Fruit fly (Drosophila melanogaster): ENCODE data around the gene mRpL19.

mRpL19 gene

DNA sequence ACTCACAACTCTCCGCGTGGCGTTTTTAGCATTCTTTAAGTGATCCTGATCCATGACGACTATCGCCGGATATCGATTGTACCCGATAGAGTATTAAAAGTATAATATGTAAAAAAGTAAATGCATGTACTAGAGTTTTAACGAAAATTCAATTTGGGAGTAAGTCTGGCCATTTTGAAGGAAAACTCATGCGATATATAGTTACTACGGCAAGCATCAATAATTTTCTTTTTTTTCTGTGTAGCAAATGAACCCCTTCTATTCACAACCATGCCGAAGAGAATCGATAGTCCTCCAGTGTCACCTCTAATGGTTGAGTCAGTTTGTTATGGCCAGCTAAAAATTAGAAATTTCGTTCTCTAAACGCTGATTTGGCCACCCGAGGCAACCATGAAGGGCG is 21.2 kb upstream of the mRpL19 start, which contains the start of the genes Sys1 and Dhod (continued):
- peak; percentile 81 for TF ChIP-seq Sox102F (GFP tag; optimal IDR thresholded peaks at IDR 0.05)
- peak; percentile 74 for TF ChIP-seq CG8319 (GFP tag; optimal IDR thresholded peaks at IDR 0.05)
- peak; percentile 32 for TF ChIP-seq CG4318 (GFP tag; optimal IDR thresholded peaks at IDR 0.05)
- peak; percentile 73; the same call in 2 of the 3 replicates for TF ChIP-seq eg (GFP tag; IDR thresholded peaks at IDR 0.05)
- TF ChIP-seq cyc (GFP tag; optimal IDR thresholded peaks at IDR 0.05): peak; percentile 82
- no peak for TF ChIP-seq spab (GFP tag; optimal IDR thresholded peaks at IDR 0.05)
- TF ChIP-seq CG8632 (GFP tag; optimal IDR thresholded peaks at IDR 0.05): peak; percentile 45
- TF ChIP-seq CG6808 (GFP tag; optimal IDR thresholded peaks at IDR 0.05): peak; percentile 15
- peak; percentile 79 for TF ChIP-seq Met (GFP tag; optimal IDR thresholded peaks at IDR 0.05)
- TF ChIP-seq Hr4 (GFP tag; optimal IDR thresholded peaks at IDR 0.05): peak; percentile 84
- TF ChIP-seq CG3919 (GFP tag; optimal IDR thresholded peaks at IDR 0.05): peak; percentile 81
- TF ChIP-seq CG10631 (GFP tag; optimal IDR thresholded peaks at IDR 0.05): peak; percentile 81
- TF ChIP-seq CG11762 (GFP tag; optimal IDR thresholded peaks at IDR 0.05; ENCODE audit: insufficient read depth): peak; percentile 37
- peak; percentile 79 for TF ChIP-seq topi (GFP tag; optimal IDR thresholded peaks at IDR 0.05)
- TF ChIP-seq CG9139 (GFP tag; optimal IDR thresholded peaks at IDR 0.05): no peak
- TF ChIP-seq CG6276 (GFP tag; optimal IDR thresholded peaks at IDR 0.05): no peak
- peak; percentile 94 for TF ChIP-seq svp (GFP tag)
- TF ChIP-seq ss (GFP tag; optimal IDR thresholded peaks at IDR 0.05): peak in 1 of 2 experiments; percentile 15
- peak; percentile 77 for TF ChIP-seq Hr38 (GFP tag; optimal IDR thresholded peaks at IDR 0.05)
- TF ChIP-seq Lpt (GFP tag; optimal IDR thresholded peaks at IDR 0.05): peak; percentile 44

DNA sequence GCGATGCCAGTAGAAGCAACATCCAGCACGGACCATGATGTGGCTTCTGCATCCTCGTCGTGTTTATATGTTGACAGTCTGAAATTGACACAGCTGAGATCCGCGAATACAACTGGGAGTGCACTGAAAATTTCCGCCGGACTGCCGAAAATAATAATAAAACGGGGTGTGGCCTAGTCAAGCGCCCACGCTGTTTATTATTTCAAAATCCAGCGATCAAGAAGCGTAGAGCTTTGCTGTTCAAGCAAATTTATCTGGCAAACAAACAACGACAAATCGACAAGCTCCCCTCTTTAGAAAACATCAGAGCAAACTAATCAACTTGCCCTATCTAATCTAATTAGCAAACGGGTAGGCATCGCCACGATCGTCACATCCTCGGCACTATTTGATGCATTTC is 19.9 kb upstream of the mRpL19 start:
- TF ChIP-seq fkh (GFP tag; optimal IDR thresholded peaks at IDR 0.05): peak; percentile 40
- no peak for TF ChIP-seq fd85E (GFP tag; optimal IDR thresholded peaks at IDR 0.05)
- no peak for TF ChIP-seq Hr39 (GFP tag; optimal IDR thresholded peaks at IDR 0.05)

DNA sequence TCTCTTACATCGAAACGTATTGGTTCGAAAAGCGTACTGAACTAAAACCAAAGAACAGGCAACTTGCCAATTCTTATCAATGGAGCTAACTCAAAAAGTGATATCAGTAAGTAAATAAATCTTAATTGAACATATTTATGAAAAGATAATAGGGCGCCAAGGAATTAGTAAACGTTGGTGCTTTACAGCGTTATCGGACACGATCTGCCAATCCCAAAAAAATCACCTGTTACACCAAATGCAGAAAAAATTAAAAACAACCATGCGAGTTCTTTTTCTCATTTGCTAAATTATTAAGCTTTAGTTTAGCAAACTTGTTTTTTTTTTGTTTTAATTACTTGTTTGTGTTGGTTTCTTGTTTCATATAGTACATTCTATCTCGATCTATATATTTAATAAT is 19.2 kb upstream of the mRpL19 start, which contains the start of gene CG42489:
Gene CG42489, minus strand, starts transcription at position 101 of the 400 bp plus-strand sequence.
- TF ChIP-seq achi (GFP tag; optimal IDR thresholded peaks at IDR 0.05) (no peak), CG10669 (GFP tag; optimal IDR thresholded peaks at IDR 0.05) (no peak), CG6854 (GFP tag; optimal IDR thresholded peaks at IDR 0.05) (no peak), CG6792 (GFP tag; optimal IDR thresholded peaks at IDR 0.05) (no peak), CG10631 (GFP tag; optimal IDR thresholded peaks at IDR 0.05) (no peak), CG34406 (GFP tag; optimal IDR thresholded peaks at IDR 0.05) (no peak), Eip75B (GFP tag; optimal IDR thresholded peaks at IDR 0.05) (no peak)

DNA sequence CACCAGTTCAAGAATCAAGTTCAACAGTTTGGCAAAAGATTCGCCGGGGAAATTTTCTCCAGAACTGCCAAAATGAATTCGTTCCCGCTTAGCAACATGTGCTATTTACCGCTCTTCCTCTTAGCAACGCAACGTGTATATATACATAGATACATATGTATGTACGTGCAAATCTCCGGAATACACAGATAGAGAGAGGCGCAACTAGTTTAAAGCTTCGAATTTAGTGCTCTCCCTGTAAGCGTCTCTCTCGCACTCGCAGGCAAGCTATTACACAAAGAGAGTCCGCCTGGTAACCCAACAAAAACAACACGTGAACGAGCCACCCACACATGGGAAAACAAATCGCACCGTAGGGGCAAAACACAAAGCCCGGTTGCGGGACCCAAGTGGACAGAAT is 15.2 kb upstream of the mRpL19 start:
- TF ChIP-seq CG16779 (tag; optimal IDR thresholded peaks at IDR 0.05): peak; percentile 0
- TF ChIP-seq Sox15 (GFP tag; optimal IDR thresholded peaks at IDR 0.05): no peak
- no peak for TF ChIP-seq Met (GFP tag; optimal IDR thresholded peaks at IDR 0.05)
- no peak for TF ChIP-seq OdsH (GFP tag; optimal IDR thresholded peaks at IDR 0.05)
- TF ChIP-seq eg (GFP tag; IDR thresholded peaks at IDR 0.05): peak; percentile 5; the same call in 1 of the 3 replicates
- no peak for TF ChIP-seq Ets21C (GFP tag; optimal IDR thresholded peaks at IDR 0.05)
- TF ChIP-seq pdm3 (GFP tag; optimal IDR thresholded peaks at IDR 0.05): no peak
- no peak for TF ChIP-seq fd85E (GFP tag; optimal IDR thresholded peaks at IDR 0.05)
- TF ChIP-seq Blimp-1 (GFP tag; optimal IDR thresholded peaks at IDR 0.05): no peak
- no peak for TF ChIP-seq Smox (GFP tag; optimal IDR thresholded peaks at IDR 0.05)
- no peak for TF ChIP-seq Eip93F (GFP tag; optimal IDR thresholded peaks at IDR 0.05)
- TF ChIP-seq Hr38 (GFP tag; optimal IDR thresholded peaks at IDR 0.05): no peak
- TF ChIP-seq CG11902 (GFP tag; optimal IDR thresholded peaks at IDR 0.05): no peak
- TF ChIP-seq CG7368 (GFP tag; optimal IDR thresholded peaks at IDR 0.05): no peak
- TF ChIP-seq Sox102F (GFP tag; optimal IDR thresholded peaks at IDR 0.05): no peak
- TF ChIP-seq CG1621 (tag; optimal IDR thresholded peaks at IDR 0.05): peak; percentile 94
- no peak for TF ChIP-seq CG6854 (GFP tag; optimal IDR thresholded peaks at IDR 0.05)
- no peak for TF ChIP-seq fd59A (GFP tag; optimal IDR thresholded peaks at IDR 0.05)

Measured in whole organism, prepupa.